1 fruit fly cellular context compared by ENCODE assay signal in genomic region chr3R:8027203-8027688, dm6.
TF ChIP-seq lines count a peak whose summit lies in the region.

No protein-coding gene starts in this region.

TF ChIP-seq in whole organism, embryonic, 481 proteins besides CTCF, POLR2A, EP300 and RAD21 (continued from another document and continues in another):
- TF ChIP-seq ham (GFP tag; IDR thresholded peaks at IDR 0.05; lab: Robert Waterston, UW) (no peak), crol (GFP tag; IDR thresholded peaks at IDR 0.05; lab: Robert Waterston, UW) (no peak), caup (GFP tag; optimal IDR thresholded peaks at IDR 0.05; lab: Kevin White, UChicago; ENCODE audit: severe bottlenecking) (peak; percentile 79), Sox102F (GFP tag; optimal IDR thresholded peaks at IDR 0.05; lab: Kevin White, UChicago) (peak; percentile 94), CG17385 (GFP tag; optimal IDR thresholded peaks at IDR 0.05; lab: Kevin White, UChicago) (peak; percentile 92), CG12155 (GFP tag; optimal IDR thresholded peaks at IDR 0.05; lab: Kevin White, UChicago) (peak; percentile 76), gem (tag; optimal IDR thresholded peaks at IDR 0.05; lab: Kevin White, UChicago) (peak; percentile 96), Hmr (GFP tag; optimal IDR thresholded peaks at IDR 0.05; lab: Kevin White, UChicago) (peak; percentile 95), CG1024 (GFP tag; IDR thresholded peaks at IDR 0.05; lab: Robert Waterston, UW) (no peak), bsh (GFP tag; optimal IDR thresholded peaks at IDR 0.05; lab: Kevin White, UChicago) (peak; percentile 89 to 91), CG9609 (GFP tag; optimal IDR thresholded peaks at IDR 0.05; lab: Kevin White, UChicago) (peak; percentile 44), CG9437 (GFP tag; optimal IDR thresholded peaks at IDR 0.05; lab: Kevin White, UChicago) (peak; percentile 94), CG8765 (GFP tag; IDR thresholded peaks at IDR 0.05; lab: Robert Waterston, UW) (no peak), CG17802 (tag; optimal IDR thresholded peaks at IDR 0.05; lab: Kevin White, UChicago) (no peak), CG3065 (GFP tag; optimal IDR thresholded peaks at IDR 0.05; lab: Kevin White, UChicago) (peak; percentile 45), CG8290 (GFP tag; optimal IDR thresholded peaks at IDR 0.05; lab: Kevin White, UChicago) (no peak), CG8290 (tag; optimal IDR thresholded peaks at IDR 0.05; lab: Kevin White, UChicago) (no peak), gcm (GFP tag; optimal IDR thresholded peaks at IDR 0.05; lab: Kevin White, UChicago) (peak; percentile 93), Dll (GFP tag; IDR thresholded peaks at IDR 0.05; lab: Robert Waterston, UW; ENCODE audit: partially characterized antibody) (peak; percentile 34; the same call in 1 of the 4 replicates), CG7372 (GFP tag; IDR thresholded peaks at IDR 0.05; lab: Robert Waterston, UW) (peak; percentile 57; the same call in 1 of the 2 replicates), sna (GFP tag; IDR thresholded peaks at IDR 0.05; lab: Robert Waterston, UW; ENCODE audit: partially characterized antibody) (no peak), lilli (GFP tag; optimal IDR thresholded peaks at IDR 0.05; lab: Kevin White, UChicago) (peak; percentile 68), HHEX (GFP tag; optimal IDR thresholded peaks at IDR 0.05; lab: Kevin White, UChicago) (peak; percentile 83), CHES-1-like (GFP tag; optimal IDR thresholded peaks at IDR 0.05; lab: Kevin White, UChicago) (no peak), crc (GFP tag; optimal IDR thresholded peaks at IDR 0.05; lab: Kevin White, UChicago) (no peak), jumu (GFP tag; optimal IDR thresholded peaks at IDR 0.05; lab: Kevin White, UChicago) (no peak), CG12659 (GFP tag; optimal IDR thresholded peaks at IDR 0.05; lab: Kevin White, UChicago) (peak; percentile 94), schlank (tag; optimal IDR thresholded peaks at IDR 0.05; lab: Kevin White, UChicago) (peak; percentile 48), Abd-B (GFP tag; optimal IDR thresholded peaks at IDR 0.05; lab: Kevin White, UChicago) (peak; percentile 74), al (GFP tag; IDR thresholded peaks at IDR 0.05; lab: Robert Waterston, UW) (peak; percentile 54), Ets97D (GFP tag; optimal IDR thresholded peaks at IDR 0.05; lab: Kevin White, UChicago) (no peak), tup (GFP tag; optimal IDR thresholded peaks at IDR 0.05; lab: Kevin White, UChicago) (peak; percentile 32), knrl (GFP tag; IDR thresholded peaks at IDR 0.05; lab: Robert Waterston, UW; ENCODE audit: partially characterized antibody) (no peak), gce (GFP tag; IDR thresholded peaks at IDR 0.05; lab: Robert Waterston, UW) (0 out of 3 replicates have a peak, but pooled peaks have one; percentile 39), slou (GFP tag; optimal IDR thresholded peaks at IDR 0.05; lab: Kevin White, UChicago) (peak; percentile 29), D19A (tag; optimal IDR thresholded peaks at IDR 0.05; lab: Kevin White, UChicago) (peak; percentile 100), YL-1 (GFP tag; optimal IDR thresholded peaks at IDR 0.05; lab: Kevin White, UChicago) (peak; percentile 58), CG14965 (GFP tag; optimal IDR thresholded peaks at IDR 0.05; lab: Kevin White, UChicago; ENCODE audit: borderline replicate concordance) (no peak), Lpt (GFP tag; optimal IDR thresholded peaks at IDR 0.05; lab: Kevin White, UChicago) (no peak), Usf (GFP tag; optimal IDR thresholded peaks at IDR 0.05; lab: Kevin White, UChicago) (peak; percentile 70), kni (GFP tag; optimal IDR thresholded peaks at IDR 0.05; lab: Kevin White, UChicago) (no peak), CG3995 (GFP tag; optimal IDR thresholded peaks at IDR 0.05; lab: Kevin White, UChicago) (no peak), BtbVII (GFP tag; optimal IDR thresholded peaks at IDR 0.05; lab: Kevin White, UChicago) (peak; percentile 81), CG5180 (GFP tag; optimal IDR thresholded peaks at IDR 0.05; lab: Kevin White, UChicago) (peak; percentile 40), CG6683 (GFP tag; optimal IDR thresholded peaks at IDR 0.05; lab: Kevin White, UChicago) (peak; percentile 75), Fer2 (tag; optimal IDR thresholded peaks at IDR 0.05; lab: Kevin White, UChicago) (peak; percentile 70), fd3F (GFP tag; optimal IDR thresholded peaks at IDR 0.05; lab: Kevin White, UChicago) (peak; percentile 88), CG17186 (GFP tag; optimal IDR thresholded peaks at IDR 0.05; lab: Kevin White, UChicago) (no peak), CG14014 (GFP tag; IDR thresholded peaks at IDR 0.05; lab: Robert Waterston, UW) (peak; percentile 79), CG10431 (GFP tag; optimal IDR thresholded peaks at IDR 0.05; lab: Kevin White, UChicago) (peak; percentile 85), HLHmδ (GFP tag; optimal IDR thresholded peaks at IDR 0.05; lab: Kevin White, UChicago) (no peak), CG15696 (tag; optimal IDR thresholded peaks at IDR 0.05; lab: Kevin White, UChicago) (peak; percentile 16), CG4820 (GFP tag; optimal IDR thresholded peaks at IDR 0.05; lab: Kevin White, UChicago) (no peak), CG17359 (tag; optimal IDR thresholded peaks at IDR 0.05; lab: Kevin White, UChicago) (peak; percentile 80), CkIIα-i1 (GFP tag; IDR thresholded peaks at IDR 0.05; lab: Robert Waterston, UW) (no peak), CG2712 (tag; optimal IDR thresholded peaks at IDR 0.05; lab: Kevin White, UChicago) (peak; percentile 90), Dfd (GFP tag; optimal IDR thresholded peaks at IDR 0.05; lab: Kevin White, UChicago) (no peak), mam (GFP tag; optimal IDR thresholded peaks at IDR 0.05; lab: Kevin White, UChicago) (peak; percentile 27), Bteb2 (GFP tag; optimal IDR thresholded peaks at IDR 0.05; lab: Kevin White, UChicago) (peak; percentile 27), repo (GFP tag; optimal IDR thresholded peaks at IDR 0.05; lab: Kevin White, UChicago) (no peak), ab (GFP tag; optimal IDR thresholded peaks at IDR 0.05; lab: Kevin White, UChicago) (no peak), unc-4 (GFP tag; IDR thresholded peaks at IDR 0.05; lab: Robert Waterston, UW; ENCODE audit: partially characterized antibody) (no peak), odd (GFP tag; optimal IDR thresholded peaks at IDR 0.05; lab: Kevin White, UChicago) (peak; percentile 93), CG5953 (GFP tag; IDR thresholded peaks at IDR 0.05; lab: Robert Waterston, UW) (peak; percentile 67), pfk (GFP tag; optimal IDR thresholded peaks at IDR 0.05; lab: Kevin White, UChicago) (no peak), ssp (GFP tag; IDR thresholded peaks at IDR 0.05; lab: Robert Waterston, UW) (no peak; the same call in none of the 2 replicates), Scr (GFP tag; IDR thresholded peaks at IDR 0.05; lab: Robert Waterston, UW; ENCODE audit: partially characterized antibody) (no peak), CG2889 (GFP tag; IDR thresholded peaks at IDR 0.05; lab: Robert Waterston, UW) (0 out of 3 replicates have a peak, but pooled peaks have one; percentile 13), CG4328 (GFP tag; optimal IDR thresholded peaks at IDR 0.05; lab: Kevin White, UChicago) (peak; percentile 64), CG17568 (GFP tag; optimal IDR thresholded peaks at IDR 0.05; lab: Kevin White, UChicago) (peak; percentile 50), Doc2 (GFP tag; IDR thresholded peaks at IDR 0.05; lab: Robert Waterston, UW) (no peak), Hey (tag; optimal IDR thresholded peaks at IDR 0.05; lab: Kevin White, UChicago) (no peak), CG9932 (GFP tag; IDR thresholded peaks at IDR 0.05; lab: Robert Waterston, UW) (peak; percentile 73), Gsc (GFP tag; IDR thresholded peaks at IDR 0.05; lab: Robert Waterston, UW) (no peak), zfh2 (GFP tag; optimal IDR thresholded peaks at IDR 0.05; lab: Kevin White, UChicago) (peak; percentile 30), Blimp-1 (GFP tag; optimal IDR thresholded peaks at IDR 0.05; lab: Kevin White, UChicago) (peak; percentile 86), Nf-YA (GFP tag; IDR thresholded peaks at IDR 0.05; lab: Robert Waterston, UW) (no peak), oc (tag; optimal IDR thresholded peaks at IDR 0.05; lab: Kevin White, UChicago) (peak; percentile 81), ems (GFP tag; optimal IDR thresholded peaks at IDR 0.05; lab: Kevin White, UChicago) (peak; percentile 42), CG10274 (GFP tag; optimal IDR thresholded peaks at IDR 0.05; lab: Kevin White, UChicago) (peak; percentile 39), CG12744 (GFP tag; optimal IDR thresholded peaks at IDR 0.05; lab: Kevin White, UChicago) (no peak), CG2678 (tag; optimal IDR thresholded peaks at IDR 0.05; lab: Kevin White, UChicago) (peak; percentile 95), Deaf1 (tag; optimal IDR thresholded peaks at IDR 0.05; lab: Kevin White, UChicago) (no peak), onecut (GFP tag; IDR thresholded peaks at IDR 0.05; lab: Robert Waterston, UW) (peak; percentile 21; the same call in 1 of the 2 replicates), fu2 (GFP tag; optimal IDR thresholded peaks at IDR 0.05; lab: Kevin White, UChicago) (peak; percentile 25), Side (GFP tag; optimal IDR thresholded peaks at IDR 0.05; lab: Kevin White, UChicago) (no peak), NK7.1 (GFP tag; optimal IDR thresholded peaks at IDR 0.05; lab: Kevin White, UChicago) (peak; percentile 27), bcd (GFP tag; optimal IDR thresholded peaks at IDR 0.05; lab: Kevin White, UChicago) (peak; percentile 81), Adf1 (GFP tag; IDR thresholded peaks at IDR 0.05; lab: Robert Waterston, UW) (peak; percentile 26; the same call in 1 of the 2 replicates), NC2α (GFP tag; optimal IDR thresholded peaks at IDR 0.05; lab: Kevin White, UChicago) (no peak), Ets65A (GFP tag; lab: Kevin White, UChicago) (peak; percentile 18), sens (GFP tag; lab: Kevin White, UChicago) (no peak), CG14710 (tag; optimal IDR thresholded peaks at IDR 0.05; lab: Kevin White, UChicago) (peak; percentile 83), Bgb (GFP tag; IDR thresholded peaks at IDR 0.05; lab: Robert Waterston, UW; ENCODE audit: partially characterized antibody) (no peak), nom (GFP tag; optimal IDR thresholded peaks at IDR 0.05; lab: Kevin White, UChicago) (peak; percentile 87), wor (GFP tag; IDR thresholded peaks at IDR 0.05; lab: Robert Waterston, UW) (peak; percentile 81), mirr (GFP tag; optimal IDR thresholded peaks at IDR 0.05; lab: Kevin White, UChicago) (no peak), abd-A (tag; optimal IDR thresholded peaks at IDR 0.05; lab: Kevin White, UChicago) (no peak), Hmx (GFP tag; optimal IDR thresholded peaks at IDR 0.05; lab: Kevin White, UChicago) (no peak), CG8924 (tag; optimal IDR thresholded peaks at IDR 0.05; lab: Kevin White, UChicago) (peak; percentile 94), CG30403 (GFP tag; optimal IDR thresholded peaks at IDR 0.05; lab: Kevin White, UChicago) (peak; percentile 85), CG30020 (tag; optimal IDR thresholded peaks at IDR 0.05; lab: Kevin White, UChicago) (no peak), hth (optimal IDR thresholded peaks at IDR 0.05; lab: Kevin White, UChicago) (no peak), luna (GFP tag; optimal IDR thresholded peaks at IDR 0.05; lab: Kevin White, UChicago) (no peak), tgo (GFP tag; IDR thresholded peaks at IDR 0.05; lab: Robert Waterston, UW) (peak; percentile 67; the same call in 2 of the 3 replicates), ara (GFP tag; IDR thresholded peaks at IDR 0.05; lab: Robert Waterston, UW) (peak; percentile 26; the same call in 1 of the 2 replicates), inv (GFP tag; IDR thresholded peaks at IDR 0.05; lab: Robert Waterston, UW; ENCODE audit: partially characterized antibody) (no peak), cad (GFP tag; optimal IDR thresholded peaks at IDR 0.05; lab: Kevin White, UChicago) (no peak), CG12104 (GFP tag; optimal IDR thresholded peaks at IDR 0.05; lab: Kevin White, UChicago) (peak; percentile 77), Dip2 (GFP tag; IDR thresholded peaks at IDR 0.05; lab: Robert Waterston, UW) (no peak), CG7839 (tag; optimal IDR thresholded peaks at IDR 0.05; lab: Kevin White, UChicago) (peak; percentile 93), Tbp (GFP tag; optimal IDR thresholded peaks at IDR 0.05; lab: Kevin White, UChicago) (no peak), CG13424 (tag; optimal IDR thresholded peaks at IDR 0.05; lab: Kevin White, UChicago) (peak; percentile 96), wdn (GFP tag; IDR thresholded peaks at IDR 0.05; lab: Robert Waterston, UW) (peak; percentile 59), CG7786 (GFP tag; optimal IDR thresholded peaks at IDR 0.05; lab: Kevin White, UChicago) (no peak), Max (GFP tag; optimal IDR thresholded peaks at IDR 0.05; lab: Kevin White, UChicago) (peak; percentile 61), Opbp (GFP tag; IDR thresholded peaks at IDR 0.05; lab: Robert Waterston, UW; ENCODE audit: partially characterized antibody) (no peak), CG6854 (GFP tag; optimal IDR thresholded peaks at IDR 0.05; lab: Kevin White, UChicago) (peak; percentile 80), CG11085 (GFP tag; IDR thresholded peaks at IDR 0.05; lab: Robert Waterston, UW) (no peak; the same call in 1 of the 2 replicates), br (optimal IDR thresholded peaks at IDR 0.05; lab: Kevin White, UChicago) (no peak), Trl (optimal IDR thresholded peaks at IDR 0.05; lab: Kevin White, UChicago) (peak; percentile 75 to 84), Trl (GFP tag; optimal IDR thresholded peaks at IDR 0.05; lab: Kevin White, UChicago) (peak; percentile 35), grau (tag; optimal IDR thresholded peaks at IDR 0.05; lab: Kevin White, UChicago) (peak; percentile 91), CG4404 (GFP tag; IDR thresholded peaks at IDR 0.05; lab: Robert Waterston, UW) (peak; percentile 36; the same call in 1 of the 2 replicates), PHDP (tag; optimal IDR thresholded peaks at IDR 0.05; lab: Kevin White, UChicago) (peak; percentile 95), CG13624 (GFP tag; optimal IDR thresholded peaks at IDR 0.05; lab: Kevin White, UChicago) (no peak), CG7271 (tag; optimal IDR thresholded peaks at IDR 0.05; lab: Kevin White, UChicago) (no peak), CG17612 (GFP tag; IDR thresholded peaks at IDR 0.05; lab: Robert Waterston, UW) (no peak), pum (GFP tag; optimal IDR thresholded peaks at IDR 0.05; lab: Kevin White, UChicago) (no peak), Ada2b (GFP tag; IDR thresholded peaks at IDR 0.05; lab: Robert Waterston, UW) (peak; percentile 28; the same call in 1 of the 2 replicates), B-H2 (GFP tag; optimal IDR thresholded peaks at IDR 0.05; lab: Kevin White, UChicago) (no peak), CG8944 (GFP tag; optimal IDR thresholded peaks at IDR 0.05; lab: Kevin White, UChicago) (no peak)
